Fruit fly (Drosophila melanogaster): ENCODE measurements around the gene Cpr97Ea.

DNA sequence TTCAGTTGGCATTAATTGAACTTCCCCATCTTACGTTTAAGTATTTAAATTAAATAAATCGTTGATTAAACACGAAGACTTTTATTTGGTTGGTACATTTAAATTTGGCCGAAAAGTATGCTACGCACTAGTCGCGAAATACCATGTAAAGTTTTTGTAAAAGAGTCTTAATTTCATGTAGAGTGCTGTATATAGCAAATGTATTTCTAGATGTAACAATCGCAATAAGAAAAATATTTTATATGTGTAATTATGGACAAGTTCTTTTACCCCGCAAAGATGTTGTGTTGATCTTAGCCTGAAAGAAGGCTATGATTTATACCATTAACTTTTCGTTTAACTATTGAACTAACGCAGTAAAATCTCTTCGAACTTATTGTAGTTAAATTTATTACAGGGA, 4.8 kb downstream of the Cpr97Ea start:
- TF ChIP-seq psq (optimal IDR thresholded peaks at IDR 0.05) (no peak), h (optimal IDR thresholded peaks at IDR 0.05) (no peak), insv (optimal IDR thresholded peaks at IDR 0.05) (no peak), Myc (optimal IDR thresholded peaks at IDR 0.05) (no peak)

All from Kc167 (cell line).